Fruit fly (Drosophila melanogaster) whole organism: ENCODE data around the gene CG33771.

Source experiments
- CG8478 ChIP-seq: fragments of >200 bp; optimal IDR thresholded peaks from 2 replicates; lab custom pipeline; 2018; ENCODE audit warnings: inconsistent platforms
- usp ChIP-seq: fragments of >200 bp; optimal IDR thresholded peaks from 2 replicates; lab custom pipeline; 2017; ENCODE audit warnings: missing biosample characterization, missing genetic modification characterization, mixed read lengths

- TF ChIP-seq usp (GFP tag; lab: Kevin White, UChicago) (no peak), CG8478 (lab: Kevin White, UChicago) (no peak)
These were observed 15.1 kb upstream of the CG33771 start for dm6 chr3L:22634111-22634510.
